Worm (Caenorhabditis elegans) whole organism, young adult: ENCODE results near the gene T23B12.6.

Experiments used
- B0261.1 ChIP-seq: sonication (generic microtip); optimal IDR thresholded peaks from 2 replicates; lab custom pipeline; 2016; ENCODE audit warnings: mild to moderate bottlenecking, missing genetic modification characterization, moderate library complexity, missing compliant biosample characterization
- B0336.3 ChIP-seq: fragments of 200-800 bp; sonication (Bioruptor generic); IDR thresholded peaks from 2 replicates; pipeline ENCODE4 v1.3.6; 2022; ENCODE audit warnings: missing genetic modification characterization, missing compliant biosample characterization
- C17E4.6 ChIP-seq: fragments of 200-800 bp; sonication (Bioruptor generic); IDR thresholded peaks from 2 replicates; pipeline ENCODE4 v1.3.6; 2022; ENCODE audit warnings: missing genetic modification reagents, missing genetic modification characterization, missing compliant biosample characterization
- D2030.7 ChIP-seq: fragments of 200-800 bp; sonication (Bioruptor generic); IDR thresholded peaks from 2 replicates; pipeline ENCODE4 v1.3.6; 2022; ENCODE audit warnings: missing genetic modification reagents, missing genetic modification characterization, missing compliant biosample characterization
- F22D6.2 ChIP-seq: sonication (generic microtip); optimal IDR thresholded peaks from 2 replicates; lab custom pipeline; 2016; ENCODE audit warnings: mild to moderate bottlenecking, missing genetic modification characterization, missing compliant biosample characterization
- F23B12.7 ChIP-seq: sonication (generic microtip); optimal IDR thresholded peaks from 2 replicates; lab custom pipeline; 2017; ENCODE audit warnings: missing genetic modification characterization, mild to moderate bottlenecking, missing compliant biosample characterization, antibody characterized with exemption, moderate library complexity; ENCODE audit not compliant: insufficient read depth
- F33H1.4 ChIP-seq: fragments of 200-800 bp; sonication (Bioruptor generic); IDR thresholded peaks from 2 replicates; pipeline ENCODE4 v1.3.6; 2022; ENCODE audit warnings: missing genetic modification reagents, missing genetic modification characterization, missing compliant biosample characterization
- F37B4.10 ChIP-seq: fragments of 200-800 bp; sonication (Bioruptor generic); IDR thresholded peaks from 2 replicates; pipeline ENCODE4 v1.3.6; 2022; ENCODE audit warnings: missing genetic modification characterization, missing compliant biosample characterization
- F39B2.1 ChIP-seq: fragments of 200-800 bp; sonication (Bioruptor generic); IDR thresholded peaks from 2 replicates; pipeline ENCODE4 v1.3.6; 2022; ENCODE audit warnings: missing genetic modification reagents, missing genetic modification characterization, missing compliant biosample characterization
- F55B11.4 ChIP-seq: sonication (generic microtip); optimal IDR thresholded peaks from 2 replicates; lab custom pipeline; 2016; ENCODE audit warnings: missing compliant biosample characterization, missing genetic modification characterization, borderline replicate concordance; ENCODE audit not compliant: insufficient read depth
- K11D2.4 ChIP-seq: fragments of 200-800 bp; sonication (Bioruptor generic); IDR thresholded peaks from 2 replicates; pipeline ENCODE4 v1.3.6; 2022; ENCODE audit warnings: missing genetic modification reagents, missing genetic modification characterization, missing compliant biosample characterization
- T07F8.4 ChIP-seq: sonication (generic microtip); optimal IDR thresholded peaks from 2 replicates; lab custom pipeline; 2016; ENCODE audit warnings: mild to moderate bottlenecking, missing genetic modification characterization, moderate library complexity, missing compliant biosample characterization
- T26A5.8 ChIP-seq: sonication (generic microtip); optimal IDR thresholded peaks from 2 replicates; lab custom pipeline; 2016; ENCODE audit warnings: missing genetic modification characterization, missing compliant biosample characterization
- Y56A3A.18 ChIP-seq: fragments of 200-800 bp; sonication (Bioruptor generic); IDR thresholded peaks from 2 replicates; pipeline ENCODE4 v1.3.6; 2022; ENCODE audit warnings: missing genetic modification reagents, missing genetic modification characterization, missing compliant biosample characterization
- Y95B8A.8 ChIP-seq: fragments of 200-800 bp; sonication (Bioruptor generic); IDR thresholded peaks from 2 replicates; pipeline ENCODE4 v1.3.6; 2022; ENCODE audit warnings: missing genetic modification reagents, missing genetic modification characterization, missing compliant biosample characterization
- aptf-2 ChIP-seq: fragments of 200-800 bp; sonication (Bioruptor generic); conservative IDR thresholded peaks from 2 replicates; pipeline ENCODE4 v1.3.6; 2022; ENCODE audit warnings: missing genetic modification reagents, missing genetic modification characterization, missing compliant biosample characterization
- attf-3 ChIP-seq: fragments of 200-800 bp; sonication (Bioruptor generic); conservative IDR thresholded peaks from 2 replicates; pipeline ENCODE4 v1.3.6; 2022; ENCODE audit warnings: missing genetic modification reagents, missing genetic modification characterization, missing compliant biosample characterization
- attf-5 ChIP-seq: fragments of 200-800 bp; sonication (Bioruptor generic); optimal IDR thresholded peaks from 2 replicates; lab custom pipeline; 2018; ENCODE audit warnings: mild to moderate bottlenecking, missing genetic modification characterization, missing compliant biosample characterization
- attf-6 ChIP-seq: fragments of 200-800 bp; sonication (Bioruptor generic); IDR thresholded peaks from 2 replicates; pipeline ENCODE4 v1.3.6; 2022; ENCODE audit warnings: missing genetic modification reagents, missing genetic modification characterization, missing compliant biosample characterization
- bed-1 ChIP-seq: fragments of 200-800 bp; sonication (Bioruptor generic); IDR thresholded peaks from 2 replicates; pipeline ENCODE4 v1.3.6; 2022; ENCODE audit warnings: missing genetic modification reagents, missing genetic modification characterization, missing compliant biosample characterization
- dox-1 ChIP-seq: fragments of 200-800 bp; sonication (Bioruptor generic); IDR thresholded peaks from 2 replicates; pipeline ENCODE4 v1.3.6; 2022; ENCODE audit warnings: missing genetic modification reagents, missing genetic modification characterization, missing compliant biosample characterization
- dpl-1 ChIP-seq: fragments of 150-350 bp; optimal IDR thresholded peaks from 2 replicates; lab custom pipeline; 2014; ENCODE audit warnings: missing biosample characterization, missing genetic modification reagents, missing genetic modification characterization
- efl-1 ChIP-seq: fragments of 150-350 bp; optimal IDR thresholded peaks from 2 replicates; lab custom pipeline; 2014; ENCODE audit warnings: missing biosample characterization, missing genetic modification reagents, missing genetic modification characterization
- ekl-4 ChIP-seq: fragments of 200-800 bp; sonication (Bioruptor generic); IDR thresholded peaks from 2 replicates; pipeline ENCODE4 v1.3.6; 2022; ENCODE audit warnings: missing genetic modification reagents, missing genetic modification characterization, missing compliant biosample characterization
- hlh-26 ChIP-seq: fragments of 200-800 bp; sonication (Bioruptor generic); conservative IDR thresholded peaks from 2 replicates; pipeline ENCODE4 v1.3.6; 2022; ENCODE audit warnings: missing genetic modification reagents, missing genetic modification characterization, missing compliant biosample characterization
- hmg-1.2 ChIP-seq: fragments of 200-800 bp; sonication (Bioruptor generic); IDR thresholded peaks from 2 replicates; pipeline ENCODE4 v1.3.6; 2022; ENCODE audit warnings: missing genetic modification reagents, missing genetic modification characterization, missing compliant biosample characterization
- hsf-1 ChIP-seq: fragments of 200-800 bp; sonication (Bioruptor generic); IDR thresholded peaks from 2 replicates; pipeline ENCODE4 v1.3.6; 2022; ENCODE audit warnings: missing genetic modification reagents, missing genetic modification characterization, missing compliant biosample characterization
- lag-1 ChIP-seq: fragments of 200-800 bp; sonication (Bioruptor generic); IDR thresholded peaks from 2 replicates; pipeline ENCODE4 v1.3.6; 2022; ENCODE audit warnings: missing genetic modification reagents, missing genetic modification characterization, missing compliant biosample characterization
- lin-35 ChIP-seq, 3 experiments: fragments of 150-350 bp in 2 of 3; sonication (generic microtip) in 1 of 3; optimal IDR thresholded peaks; 2 replicates each; lab custom pipeline; 2014 to 2018; ENCODE audit warnings: missing biosample characterization in 3 of 3, missing genetic modification characterization in 3 of 3, missing genetic modification reagents in 3 of 3
- lin-54 ChIP-seq: fragments of 200-800 bp; sonication (Bioruptor generic); optimal IDR thresholded peaks from 2 replicates; lab custom pipeline; 2018; ENCODE audit warnings: mild to moderate bottlenecking, missing genetic modification characterization, missing compliant biosample characterization
- lir-1 ChIP-seq: fragments of 200-800 bp; sonication (Bioruptor generic); conservative IDR thresholded peaks from 2 replicates; pipeline ENCODE4 v1.3.6; 2022; ENCODE audit warnings: missing genetic modification reagents, missing genetic modification characterization, missing compliant biosample characterization
- lsl-1 ChIP-seq: fragments of 200-800 bp; sonication (Bioruptor generic); optimal IDR thresholded peaks from 2 replicates; lab custom pipeline; 2018; ENCODE audit warnings: mild to moderate bottlenecking, missing genetic modification characterization, moderate library complexity, missing compliant biosample characterization
- lsy-27 ChIP-seq: sonication (generic microtip); optimal IDR thresholded peaks from 2 replicates; lab custom pipeline; 2017; ENCODE audit warnings: missing genetic modification characterization, mild to moderate bottlenecking, missing compliant biosample characterization, antibody characterized with exemption, missing genotype, borderline replicate concordance; ENCODE audit not compliant: insufficient read depth
- madf-3 ChIP-seq: fragments of 200-800 bp; sonication (Bioruptor generic); IDR thresholded peaks from 2 replicates; pipeline ENCODE4 v1.3.6; 2022; ENCODE audit warnings: missing genetic modification reagents, missing genetic modification characterization, missing compliant biosample characterization
- madf-6 ChIP-seq: fragments of 200-800 bp; sonication (Bioruptor generic); IDR thresholded peaks from 2 replicates; pipeline ENCODE4 v1.3.6; 2022; ENCODE audit warnings: missing genetic modification reagents, missing genetic modification characterization, missing compliant biosample characterization
- mcd-1 ChIP-seq: fragments of 200-800 bp; sonication (Bioruptor generic); IDR thresholded peaks from 2 replicates; pipeline ENCODE4 v1.3.6; 2022; ENCODE audit warnings: missing genetic modification reagents, missing genetic modification characterization, missing compliant biosample characterization
- nhr-90 ChIP-seq: sonication (generic microtip); optimal IDR thresholded peaks from 2 replicates; lab custom pipeline; 2016; ENCODE audit warnings: missing genotype, mild to moderate bottlenecking, missing genetic modification characterization, missing compliant biosample characterization
- pbrm-1 ChIP-seq: fragments of 200-800 bp; sonication (Bioruptor generic); IDR thresholded peaks from 2 replicates; pipeline ENCODE4 v1.3.6; 2022; ENCODE audit warnings: missing genetic modification reagents, missing genetic modification characterization, missing compliant biosample characterization
- pha-4 ChIP-seq: fragments of 150-350 bp; sonication (generic microtip); optimal IDR thresholded peaks from 2 replicates; lab custom pipeline; 2014; ENCODE audit warnings: missing biosample characterization, missing genetic modification reagents, missing genetic modification characterization
- sdz-38 ChIP-seq: sonication (generic microtip); optimal IDR thresholded peaks from 2 replicates; lab custom pipeline; 2016; ENCODE audit warnings: missing genotype, missing genetic modification characterization, missing compliant biosample characterization
- snpc-3.4 ChIP-seq: sonication (generic microtip); optimal IDR thresholded peaks from 2 replicates; lab custom pipeline; 2017; ENCODE audit warnings: missing genetic modification characterization, mild to moderate bottlenecking, missing compliant biosample characterization, antibody characterized with exemption, moderate library complexity, missing genotype, missing genetic modification reagents
- snpc-4 ChIP-seq, 5 experiments: fragments of 150-350 bp in 1 of 5; sonication (generic microtip) in 4 of 5; optimal IDR thresholded peaks; 2 replicates each; lab custom pipeline; 2014 to 2018; ENCODE audit warnings: missing genetic modification characterization in 5 of 5, missing biosample characterization in 3 of 5, antibody characterized with exemption in 2 of 5, mild to moderate bottlenecking in 2 of 5, missing compliant biosample characterization in 2 of 5, missing genotype in 2 of 5, moderate library complexity in 2 of 5, missing genetic modification reagents in 1 of 5
- unc-130 ChIP-seq: sonication (generic microtip); optimal IDR thresholded peaks from 2 replicates; lab custom pipeline; 2016; ENCODE audit warnings: missing genetic modification reagents, missing genetic modification characterization, missing compliant biosample characterization
- zfh-2 ChIP-seq: fragments of 200-800 bp; sonication (Bioruptor generic); conservative IDR thresholded peaks from 2 replicates; pipeline ENCODE4 v1.3.6; 2022; ENCODE audit warnings: missing genetic modification reagents, missing genetic modification characterization, missing compliant biosample characterization
- ztf-18 ChIP-seq: sonication (generic microtip); optimal IDR thresholded peaks from 2 replicates; lab custom pipeline; 2016; ENCODE audit warnings: missing genotype, mild to moderate bottlenecking, missing genetic modification characterization, missing compliant biosample characterization
- ztf-6 ChIP-seq: fragments of 200-800 bp; sonication (Bioruptor generic); IDR thresholded peaks from 2 replicates; pipeline ENCODE4 v1.3.6; 2022; ENCODE audit warnings: missing genetic modification reagents, missing genetic modification characterization, missing compliant biosample characterization

The T23B12.6 gene

DNA sequence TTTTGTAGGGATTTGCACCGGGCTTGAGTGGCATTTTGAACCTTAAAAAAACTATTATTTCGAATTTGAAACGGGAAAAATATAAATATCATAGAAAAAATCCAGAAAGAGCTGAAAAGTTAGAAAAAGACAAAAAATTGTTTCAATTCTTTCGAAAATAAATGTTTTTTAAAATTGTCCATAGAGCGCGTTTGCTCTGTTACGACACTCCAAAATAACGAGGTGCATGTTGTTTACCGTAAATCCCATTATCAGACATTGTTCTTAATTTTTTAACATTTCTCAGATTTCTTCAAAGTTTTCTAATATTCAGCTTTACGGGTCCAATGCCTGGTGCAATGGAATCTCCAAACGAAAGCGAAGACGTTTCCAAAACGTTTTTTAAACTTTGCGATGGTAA lies 1.9 kb upstream of the T23B12.6 start, which contains the start of the genes dnj-22 and natc-1 (continued):
- TF ChIP-seq lin-54 (GFP tag; lab: Kevin White, UChicago) = peak; percentile 35
- TF ChIP-seq lsl-1 (GFP tag; lab: Kevin White, UChicago) = peak; percentile 1
- TF ChIP-seq hlh-26 (GFP tag; lab: Robert Waterston, UW) = no peak
- peak; percentile 48 for TF ChIP-seq attf-5
- TF ChIP-seq dox-1 (GFP tag; lab: Robert Waterston, UW) = peak; percentile 12; the same call in 1 of the 2 replicates
- peak; percentile 38 for TF ChIP-seq snpc-4 (GFP tag; optimal IDR thresholded peaks at IDR 0.05; lab: Kevin White, UChicago)
- TF ChIP-seq snpc-4 (tag; optimal IDR thresholded peaks at IDR 0.05; lab: Kevin White, UChicago) = peak in 3 of 4 experiments; percentile 14 to 59 (median 59)
- TF ChIP-seq F23B12.7 (tag; lab: Kevin White, UChicago) = peak; percentile 52
- TF ChIP-seq F22D6.2 (tag; lab: Kevin White, UChicago) = no peak
- no peak for TF ChIP-seq unc-130
- TF ChIP-seq B0261.1 (tag; lab: Kevin White, UChicago) = no peak
- TF ChIP-seq pha-4 (tag; lab: Kevin White, UChicago) = peak; percentile 17
- TF ChIP-seq snpc-3.4 (tag; lab: Kevin White, UChicago) = peak; percentile 58
- no peak for TF ChIP-seq F39B2.1
- no peak for TF ChIP-seq ekl-4 (GFP tag; lab: Robert Waterston, UW)
- TF ChIP-seq lin-35 (GFP tag; optimal IDR thresholded peaks at IDR 0.05; lab: Kevin White, UChicago) = peak in 1 of 3 experiments; percentile 60
- TF ChIP-seq aptf-2 = no peak
- no peak for TF ChIP-seq F55B11.4 (tag; lab: Kevin White, UChicago)
- TF ChIP-seq bed-1 = no peak
- TF ChIP-seq T26A5.8 (tag; lab: Kevin White, UChicago) = no peak

- TF ChIP-seq snpc-4 (GFP tag; optimal IDR thresholded peaks at IDR 0.05; lab: Kevin White, UChicago) (peak; percentile 49), snpc-4 (tag; optimal IDR thresholded peaks at IDR 0.05; lab: Kevin White, UChicago) (peak in 1 of 4 experiments; percentile 51), Y95B8A.8 (GFP tag; lab: Robert Waterston, UW) (no peak), sdz-38 (no peak), D2030.7 (no peak), Y56A3A.18 (no peak), F33H1.4 (no peak), nhr-90 (tag; lab: Kevin White, UChicago) (no peak), ztf-18 (no peak), efl-1 (no peak), madf-6 (GFP tag; lab: Robert Waterston, UW) (peak; percentile 25; the same call in 1 of the 2 replicates), B0336.3 (GFP tag; lab: Robert Waterston, UW) (no peak), pbrm-1 (GFP tag; lab: Robert Waterston, UW) (no peak), attf-3 (GFP tag; lab: Robert Waterston, UW) (0 out of 2 replicates have a peak, but pooled peaks have one; percentile 13), K11D2.4 (GFP tag; lab: Robert Waterston, UW) (no peak), hmg-1.2 (peak; percentile 54; the same call in 1 of the 2 replicates), ztf-6 (no peak), dpl-1 (GFP tag; lab: Kevin White, UChicago) (no peak), lsy-27 (tag; lab: Kevin White, UChicago) (no peak), madf-3 (no peak), lir-1 (GFP tag; lab: Robert Waterston, UW) (no peak), F37B4.10 (GFP tag; lab: Robert Waterston, UW) (no peak), attf-6 (GFP tag; lab: Robert Waterston, UW) (no peak), lag-1 (no peak), mcd-1 (GFP tag; lab: Robert Waterston, UW) (peak; percentile 10; the same call in 1 of the 2 replicates), C17E4.6 (no peak), zfh-2 (no peak), hsf-1 (GFP tag; lab: Robert Waterston, UW) (no peak), T07F8.4 (no peak)
These were observed 581 bp upstream of the T23B12.6 start for ce11 chrV:8460800-8461199.
